Fruit fly (Drosophila melanogaster): ENCODE data around the gene CG33303.

Gene CG33303

DNA sequence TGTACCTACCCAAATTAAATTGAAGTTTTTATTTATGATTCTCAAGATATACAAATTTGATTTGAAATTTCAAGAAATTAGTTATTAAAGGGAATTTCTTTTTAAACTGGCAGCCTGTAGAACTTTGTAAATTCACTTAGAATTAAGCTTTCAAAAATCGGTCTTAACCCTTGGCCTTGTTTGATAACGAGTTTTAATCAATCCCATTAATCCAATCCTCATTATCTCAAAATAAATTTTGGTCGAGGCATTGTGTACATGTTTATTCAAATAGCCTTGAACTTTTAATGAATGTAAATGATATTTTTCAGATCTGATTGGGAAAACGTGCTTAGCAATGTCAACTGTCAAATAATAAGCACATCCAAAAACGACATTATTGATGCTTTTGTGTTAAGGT is 35.7 kb downstream of the CG33303 start:
- no peak for TF ChIP-seq Clk (GFP tag; optimal IDR thresholded peaks at IDR 0.05)
- TF ChIP-seq kay (GFP tag; ENCODE audit: borderline replicate concordance) = peak; percentile 72

DNA sequence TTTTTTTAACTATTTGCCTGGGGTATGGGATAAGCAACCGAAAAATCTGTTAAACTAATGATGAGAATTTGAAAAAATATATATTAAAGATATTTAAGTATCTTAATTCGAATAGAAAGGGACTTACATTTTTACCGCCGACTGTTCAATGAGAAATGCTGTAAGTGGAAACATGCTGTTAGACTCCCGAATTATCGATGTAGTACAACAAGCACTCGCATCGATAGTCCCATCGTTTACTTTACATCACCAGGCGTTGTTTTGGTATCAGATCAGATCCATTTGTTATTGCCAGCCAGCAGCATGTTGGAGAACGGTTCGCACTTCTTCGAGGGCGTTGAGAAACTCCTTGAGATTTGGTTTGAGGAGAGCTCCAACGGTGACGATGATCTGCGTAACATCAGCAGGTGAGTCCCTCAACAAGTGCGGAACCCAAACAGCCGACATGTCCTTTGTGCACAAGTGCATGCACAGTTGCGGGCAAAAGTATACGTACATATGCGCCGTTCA is 36.3 kb downstream of the CG33303 start, which contains the start of gene SamDC:
TSS of gene SamDC (plus strand) at position 246 of the 510 bp plus-strand sequence.
- TF ChIP-seq CG7101 (tag; optimal IDR thresholded peaks at IDR 0.05) (peak; percentile 35), Mnt (GFP tag; optimal IDR thresholded peaks at IDR 0.05) (peak; percentile 44), kay (GFP tag; ENCODE audit: borderline replicate concordance) (no peak), CG14711 (tag; optimal IDR thresholded peaks at IDR 0.05) (no peak), CG7045 (GFP tag; optimal IDR thresholded peaks at IDR 0.05) (no peak), cic (GFP tag; optimal IDR thresholded peaks at IDR 0.05) (peak; percentile 31), bab1 (GFP tag; optimal IDR thresholded peaks at IDR 0.05) (peak; percentile 63), CG1620 (GFP tag; optimal IDR thresholded peaks at IDR 0.05) (peak; percentile 18), CG11617 (GFP tag; optimal IDR thresholded peaks at IDR 0.05) (peak; percentile 15), pad (GFP tag; optimal IDR thresholded peaks at IDR 0.05) (peak; percentile 12)

DNA sequence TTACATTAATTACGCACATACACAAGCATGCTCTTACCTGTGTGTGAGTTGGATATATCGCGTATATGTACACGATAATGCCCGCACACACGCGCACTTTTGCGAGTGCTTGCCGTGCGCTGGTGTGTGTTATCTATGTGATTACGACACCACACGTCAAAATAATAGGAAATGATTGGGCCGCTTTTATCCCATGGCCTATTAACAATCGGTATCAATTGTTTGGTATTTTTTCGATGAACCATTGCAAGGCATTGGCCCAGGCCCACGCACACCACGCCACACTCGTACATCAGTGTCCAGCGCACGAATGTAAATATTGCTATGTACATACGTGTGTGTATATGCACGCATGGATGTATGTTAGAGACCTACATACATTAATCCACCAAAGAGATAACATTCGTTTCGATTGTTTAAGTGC is 40.7 kb downstream of the CG33303 start:
- TF ChIP-seq CG7101 (tag; optimal IDR thresholded peaks at IDR 0.05) (peak; percentile 55), CG5204 (GFP tag; optimal IDR thresholded peaks at IDR 0.05) (no peak), CG11617 (GFP tag; optimal IDR thresholded peaks at IDR 0.05) (peak; percentile 68), Crg-1 (GFP tag; optimal IDR thresholded peaks at IDR 0.05) (peak; percentile 61), pad (GFP tag; optimal IDR thresholded peaks at IDR 0.05) (peak; percentile 44), CG33017 (tag; optimal IDR thresholded peaks at IDR 0.05) (peak; percentile 56), Clk (GFP tag; optimal IDR thresholded peaks at IDR 0.05) (peak; percentile 59), CG1620 (GFP tag; optimal IDR thresholded peaks at IDR 0.05) (peak; percentile 28), CG14711 (tag; optimal IDR thresholded peaks at IDR 0.05) (peak; percentile 43), toe (GFP tag; optimal IDR thresholded peaks at IDR 0.05) (no peak), cnc (optimal IDR thresholded peaks at IDR 0.05) (no peak), Hr96 (GFP tag; optimal IDR thresholded peaks at IDR 0.05) (no peak), kay (GFP tag; ENCODE audit: borderline replicate concordance) (peak; percentile 98), Mnt (GFP tag; optimal IDR thresholded peaks at IDR 0.05) (peak; percentile 85), CG12768 (GFP tag; optimal IDR thresholded peaks at IDR 0.05) (peak; percentile 85), bab1 (GFP tag; optimal IDR thresholded peaks at IDR 0.05) (peak; percentile 62), tj (GFP tag; optimal IDR thresholded peaks at IDR 0.05) (peak; percentile 73), ovo (GFP tag; optimal IDR thresholded peaks at IDR 0.05) (peak; percentile 45), cic (GFP tag; optimal IDR thresholded peaks at IDR 0.05) (peak; percentile 87), CG7045 (GFP tag; optimal IDR thresholded peaks at IDR 0.05) (peak; percentile 62)

DNA sequence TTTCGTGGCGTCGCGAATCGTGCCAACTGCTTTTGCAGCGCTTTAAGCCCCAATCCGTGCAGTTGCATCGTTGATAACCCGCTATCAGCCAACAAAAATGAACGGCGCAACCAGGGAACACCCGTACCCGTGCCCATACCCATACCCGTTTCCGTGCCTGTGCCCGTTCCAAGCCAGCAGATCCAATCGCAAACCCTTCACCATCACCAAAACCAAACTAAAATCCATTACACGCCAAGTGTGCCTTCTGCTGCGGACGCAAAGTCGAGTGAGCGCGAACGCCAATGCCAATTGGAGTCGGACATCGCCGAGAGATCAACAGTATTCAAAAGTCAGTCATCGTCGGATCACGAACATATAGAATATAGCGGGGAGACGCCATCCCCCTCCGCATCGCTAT is 41.3 kb downstream of the CG33303 start:
- no peak for TF ChIP-seq pad (GFP tag; optimal IDR thresholded peaks at IDR 0.05)

DNA sequence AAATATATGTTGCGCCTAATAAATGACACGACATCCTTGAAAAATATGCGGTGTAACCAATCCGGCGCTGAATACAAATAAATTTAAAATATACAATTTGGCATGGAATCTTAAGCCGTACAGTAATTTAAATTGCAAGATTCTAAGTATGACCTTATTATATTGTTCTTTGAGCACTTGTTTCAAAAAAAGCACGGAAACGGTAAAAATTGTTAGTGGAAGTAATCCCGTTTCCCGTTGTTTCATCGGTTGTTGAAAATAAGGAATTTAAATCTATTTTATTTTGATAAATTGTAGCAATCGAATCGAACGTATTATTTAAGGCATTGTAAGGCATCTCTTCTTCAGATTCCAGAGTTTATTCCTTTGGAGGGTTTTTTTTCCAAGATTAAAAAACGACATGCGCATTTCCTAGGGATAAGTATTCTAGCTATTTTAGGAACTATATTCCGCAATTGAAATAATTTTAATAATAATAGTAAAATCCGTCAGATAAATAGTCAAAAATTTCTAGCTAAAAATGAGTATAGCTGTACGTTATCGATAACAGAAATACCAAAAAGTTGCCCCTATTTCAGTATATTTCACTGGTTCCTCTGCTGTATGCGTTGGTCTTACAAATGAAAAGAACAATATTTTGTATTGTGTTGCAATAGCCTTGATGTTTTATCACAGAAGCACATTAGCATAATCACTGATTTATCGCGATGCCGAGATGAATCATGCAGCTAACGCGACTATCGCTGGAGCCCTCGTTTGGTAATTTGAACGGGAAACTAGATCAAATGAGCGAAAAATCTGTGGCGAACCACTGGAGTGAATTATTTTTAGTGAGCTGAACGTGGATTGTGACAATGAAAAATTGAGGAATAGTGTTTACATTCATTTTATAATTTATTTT is 42.2 kb downstream of the CG33303 start, which contains the start of gene GATAd:
TSS of gene GATAd (plus strand) at position 644 of the 901 bp plus-strand sequence.
- TF ChIP-seq Hr96 (GFP tag; optimal IDR thresholded peaks at IDR 0.05) (no peak), CG7101 (tag; optimal IDR thresholded peaks at IDR 0.05) (peak; percentile 8), Mnt (GFP tag; optimal IDR thresholded peaks at IDR 0.05) (peak; percentile 23), pad (GFP tag; optimal IDR thresholded peaks at IDR 0.05) (peak; percentile 38), cic (GFP tag; optimal IDR thresholded peaks at IDR 0.05) (no peak), CG33017 (tag; optimal IDR thresholded peaks at IDR 0.05) (peak; percentile 30), kay (GFP tag; ENCODE audit: borderline replicate concordance) (peak; percentile 98), bab1 (GFP tag; optimal IDR thresholded peaks at IDR 0.05) (peak; percentile 41), CG12768 (GFP tag; optimal IDR thresholded peaks at IDR 0.05) (peak; percentile 15)

DNA sequence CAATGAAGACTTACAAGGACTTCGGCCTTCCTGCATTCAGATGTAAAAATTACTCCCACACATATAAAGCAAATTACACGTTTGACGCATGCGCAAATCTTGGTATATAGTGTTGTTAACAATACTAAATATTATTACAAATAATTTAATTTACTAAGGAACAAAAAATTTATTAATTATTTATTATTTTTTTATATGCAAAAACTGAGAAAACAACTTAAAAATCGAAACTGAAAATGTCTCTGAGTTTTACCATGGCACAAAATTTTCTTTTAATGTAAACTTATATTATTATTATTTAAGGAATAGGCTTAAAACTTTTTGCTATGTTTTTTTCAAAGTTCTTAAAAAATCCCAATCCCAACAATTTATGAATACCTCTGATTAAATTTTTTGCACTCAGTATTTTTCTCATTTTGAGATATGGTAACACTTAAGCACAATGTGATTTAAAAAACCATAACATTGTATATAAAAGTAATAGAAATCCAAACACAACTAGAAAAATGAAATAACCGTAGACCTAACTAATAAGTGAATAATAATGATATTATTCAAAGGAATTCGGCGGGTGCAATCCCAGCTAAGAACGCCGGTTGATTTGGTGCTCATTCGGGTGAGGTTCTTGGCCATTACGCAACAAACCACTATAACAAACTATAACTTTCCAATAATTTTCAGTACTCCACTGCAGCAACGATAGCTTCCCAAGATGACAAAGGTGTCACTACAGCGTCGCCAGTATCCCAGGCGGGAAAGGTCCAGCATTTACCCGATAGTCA is 44.3 kb downstream of the CG33303 start, which contains the start of the genes Schip1 and Cox10:
TSS of gene Schip1 (minus strand) at position 51 of the 782 bp plus-strand sequence.
TSS of gene Cox10 (plus strand) at position 406 of the 782 bp plus-strand sequence.
- peak; percentile 40 for TF ChIP-seq CG33017 (tag; optimal IDR thresholded peaks at IDR 0.05)
- peak; percentile 0 for TF ChIP-seq kay (GFP tag; ENCODE audit: borderline replicate concordance)
- TF ChIP-seq Hr96 (GFP tag; optimal IDR thresholded peaks at IDR 0.05) = no peak
- TF ChIP-seq CG5204 (GFP tag; optimal IDR thresholded peaks at IDR 0.05) = no peak
- no peak for TF ChIP-seq CG12768 (GFP tag; optimal IDR thresholded peaks at IDR 0.05)
- TF ChIP-seq ovo (GFP tag; optimal IDR thresholded peaks at IDR 0.05) = no peak
- TF ChIP-seq cic (GFP tag; optimal IDR thresholded peaks at IDR 0.05) = no peak
- no peak for TF ChIP-seq pad (GFP tag; optimal IDR thresholded peaks at IDR 0.05)
- no peak for TF ChIP-seq CG1620 (GFP tag; optimal IDR thresholded peaks at IDR 0.05)
- no peak for TF ChIP-seq Crg-1 (GFP tag; optimal IDR thresholded peaks at IDR 0.05)
- peak; percentile 44 for TF ChIP-seq CG7101 (tag; optimal IDR thresholded peaks at IDR 0.05)
- no peak for TF ChIP-seq toe (GFP tag; optimal IDR thresholded peaks at IDR 0.05)
- no peak for TF ChIP-seq Clk (GFP tag; optimal IDR thresholded peaks at IDR 0.05)
- TF ChIP-seq CG11617 (GFP tag; optimal IDR thresholded peaks at IDR 0.05) = no peak
- no peak for TF ChIP-seq tj (GFP tag; optimal IDR thresholded peaks at IDR 0.05)
- TF ChIP-seq CG14711 (tag; optimal IDR thresholded peaks at IDR 0.05) = peak; percentile 26
- peak; percentile 10 for TF ChIP-seq Mnt (GFP tag; optimal IDR thresholded peaks at IDR 0.05)

Measured in whole organism, adult.